Worm (Caenorhabditis elegans) whole organism, young adult: ENCODE measurements around the gene Y75B8A.28.

ENCODE experiments used
- B0019.2 ChIP-seq: fragments of 200-800 bp; sonication (Bioruptor generic); conservative IDR thresholded peaks from 2 replicates; pipeline ENCODE4 v1.3.6; 2022; ENCODE audit warnings: missing genetic modification reagents, missing genetic modification characterization, missing compliant biosample characterization
- B0035.1 ChIP-seq: sonication (generic microtip); optimal IDR thresholded peaks from 2 replicates; lab custom pipeline; 2016; ENCODE audit warnings: missing genetic modification characterization, mild to moderate bottlenecking, missing compliant biosample characterization, missing genotype, missing genetic modification reagents
- C06A6.2 ChIP-seq: fragments of 200-800 bp; sonication (Bioruptor generic); conservative IDR thresholded peaks from 2 replicates; pipeline ENCODE4 v1.3.6; 2022; ENCODE audit warnings: missing genetic modification characterization, missing compliant biosample characterization
- C17E4.6 ChIP-seq: fragments of 200-800 bp; sonication (Bioruptor generic); IDR thresholded peaks from 2 replicates; pipeline ENCODE4 v1.3.6; 2022; ENCODE audit warnings: missing genetic modification reagents, missing genetic modification characterization, missing compliant biosample characterization
- D2030.7 ChIP-seq: fragments of 200-800 bp; sonication (Bioruptor generic); IDR thresholded peaks from 2 replicates; pipeline ENCODE4 v1.3.6; 2022; ENCODE audit warnings: missing genetic modification reagents, missing genetic modification characterization, missing compliant biosample characterization
- F23B12.7 ChIP-seq: sonication (generic microtip); optimal IDR thresholded peaks from 2 replicates; lab custom pipeline; 2017; ENCODE audit warnings: missing genetic modification characterization, mild to moderate bottlenecking, missing compliant biosample characterization, antibody characterized with exemption, moderate library complexity; ENCODE audit not compliant: insufficient read depth
- F37B4.10 ChIP-seq: fragments of 200-800 bp; sonication (Bioruptor generic); IDR thresholded peaks from 2 replicates; pipeline ENCODE4 v1.3.6; 2022; ENCODE audit warnings: missing genetic modification characterization, missing compliant biosample characterization
- F55B11.4 ChIP-seq: sonication (generic microtip); optimal IDR thresholded peaks from 2 replicates; lab custom pipeline; 2016; ENCODE audit warnings: missing compliant biosample characterization, missing genetic modification characterization, borderline replicate concordance; ENCODE audit not compliant: insufficient read depth
- F57A8.1 ChIP-seq: fragments of 200-800 bp; sonication (Bioruptor generic); optimal IDR thresholded peaks from 2 replicates; lab custom pipeline; 2018; ENCODE audit warnings: mild to moderate bottlenecking, missing genetic modification characterization, moderate library complexity, missing compliant biosample characterization
- K12H6.12 ChIP-seq: fragments of 200-800 bp; sonication (Bioruptor generic); optimal IDR thresholded peaks from 2 replicates; lab custom pipeline; 2018; ENCODE audit warnings: mild to moderate bottlenecking, missing genetic modification characterization, missing compliant biosample characterization
- T07F8.4 ChIP-seq: sonication (generic microtip); optimal IDR thresholded peaks from 2 replicates; lab custom pipeline; 2016; ENCODE audit warnings: mild to moderate bottlenecking, missing genetic modification characterization, moderate library complexity, missing compliant biosample characterization
- Y53F4B.3 ChIP-seq: fragments of 200-800 bp; sonication (Bioruptor generic); IDR thresholded peaks from 2 replicates; pipeline ENCODE4 v1.3.6; 2022; ENCODE audit warnings: missing genetic modification reagents, missing genetic modification characterization, missing compliant biosample characterization
- Y67H2A.10 ChIP-seq: fragments of 200-800 bp; sonication (Bioruptor generic); conservative IDR thresholded peaks from 2 replicates; pipeline ENCODE4 v1.3.6; 2022; ENCODE audit warnings: missing genetic modification reagents, missing genetic modification characterization, missing compliant biosample characterization
- aptf-2 ChIP-seq: fragments of 200-800 bp; sonication (Bioruptor generic); conservative IDR thresholded peaks from 2 replicates; pipeline ENCODE4 v1.3.6; 2022; ENCODE audit warnings: missing genetic modification reagents, missing genetic modification characterization, missing compliant biosample characterization
- attf-3 ChIP-seq: fragments of 200-800 bp; sonication (Bioruptor generic); conservative IDR thresholded peaks from 2 replicates; pipeline ENCODE4 v1.3.6; 2022; ENCODE audit warnings: missing genetic modification reagents, missing genetic modification characterization, missing compliant biosample characterization
- attf-6 ChIP-seq: fragments of 200-800 bp; sonication (Bioruptor generic); IDR thresholded peaks from 2 replicates; pipeline ENCODE4 v1.3.6; 2022; ENCODE audit warnings: missing genetic modification reagents, missing genetic modification characterization, missing compliant biosample characterization
- bed-1 ChIP-seq: fragments of 200-800 bp; sonication (Bioruptor generic); IDR thresholded peaks from 2 replicates; pipeline ENCODE4 v1.3.6; 2022; ENCODE audit warnings: missing genetic modification reagents, missing genetic modification characterization, missing compliant biosample characterization
- cebp-2 ChIP-seq: fragments of 200-800 bp; sonication (Bioruptor generic); IDR thresholded peaks from 2 replicates; pipeline ENCODE4 v1.3.6; 2022; ENCODE audit warnings: missing genetic modification characterization, missing compliant biosample characterization
- ceh-27 ChIP-seq: fragments of 200-800 bp; sonication (Bioruptor generic); optimal IDR thresholded peaks from 2 replicates; lab custom pipeline; 2018; ENCODE audit warnings: mild to moderate bottlenecking, missing genetic modification characterization, moderate library complexity, missing compliant biosample characterization
- chd-7 ChIP-seq: sonication (generic microtip); optimal IDR thresholded peaks from 2 replicates; lab custom pipeline; 2016; ENCODE audit warnings: mild to moderate bottlenecking, missing genetic modification characterization, moderate library complexity, missing compliant biosample characterization
- dpl-1 ChIP-seq: fragments of 150-350 bp; optimal IDR thresholded peaks from 2 replicates; lab custom pipeline; 2014; ENCODE audit warnings: missing biosample characterization, missing genetic modification reagents, missing genetic modification characterization
- egl-18 ChIP-seq: fragments of 200-800 bp; sonication (Bioruptor generic); IDR thresholded peaks from 2 replicates; pipeline ENCODE4 v1.3.6; 2022; ENCODE audit warnings: missing genetic modification reagents, missing genetic modification characterization, missing compliant biosample characterization
- egrh-3 ChIP-seq: fragments of 200-800 bp; sonication (Bioruptor generic); IDR thresholded peaks from 2 replicates; pipeline ENCODE4 v1.3.6; 2022; ENCODE audit warnings: missing genetic modification reagents, missing genetic modification characterization, missing compliant biosample characterization
- ekl-4 ChIP-seq: fragments of 200-800 bp; sonication (Bioruptor generic); IDR thresholded peaks from 2 replicates; pipeline ENCODE4 v1.3.6; 2022; ENCODE audit warnings: missing genetic modification reagents, missing genetic modification characterization, missing compliant biosample characterization
- gei-17 ChIP-seq: fragments of 200-800 bp; sonication (Bioruptor generic); optimal IDR thresholded peaks from 2 replicates; lab custom pipeline; 2018; ENCODE audit warnings: mild to moderate bottlenecking, missing genetic modification characterization, missing compliant biosample characterization
- him-1 ChIP-seq: sonication (generic microtip); optimal IDR thresholded peaks from 2 replicates; lab custom pipeline; 2016; ENCODE audit warnings: missing genotype, missing genetic modification reagents, missing genetic modification characterization, missing compliant biosample characterization
- hlh-26 ChIP-seq: fragments of 200-800 bp; sonication (Bioruptor generic); conservative IDR thresholded peaks from 2 replicates; pipeline ENCODE4 v1.3.6; 2022; ENCODE audit warnings: missing genetic modification reagents, missing genetic modification characterization, missing compliant biosample characterization
- hmg-1.2 ChIP-seq: fragments of 200-800 bp; sonication (Bioruptor generic); IDR thresholded peaks from 2 replicates; pipeline ENCODE4 v1.3.6; 2022; ENCODE audit warnings: missing genetic modification reagents, missing genetic modification characterization, missing compliant biosample characterization
- hrde-1 ChIP-seq: sonication (generic microtip); optimal IDR thresholded peaks from 2 replicates; lab custom pipeline; 2016; ENCODE audit warnings: missing genetic modification characterization, mild to moderate bottlenecking, missing compliant biosample characterization, moderate library complexity, missing genotype, missing genetic modification reagents, borderline replicate concordance
- hsf-1 ChIP-seq: fragments of 200-800 bp; sonication (Bioruptor generic); IDR thresholded peaks from 2 replicates; pipeline ENCODE4 v1.3.6; 2022; ENCODE audit warnings: missing genetic modification reagents, missing genetic modification characterization, missing compliant biosample characterization
- lsy-27 ChIP-seq: sonication (generic microtip); optimal IDR thresholded peaks from 2 replicates; lab custom pipeline; 2017; ENCODE audit warnings: missing genetic modification characterization, mild to moderate bottlenecking, missing compliant biosample characterization, antibody characterized with exemption, missing genotype, borderline replicate concordance; ENCODE audit not compliant: insufficient read depth
- madf-3 ChIP-seq: fragments of 200-800 bp; sonication (Bioruptor generic); IDR thresholded peaks from 2 replicates; pipeline ENCODE4 v1.3.6; 2022; ENCODE audit warnings: missing genetic modification reagents, missing genetic modification characterization, missing compliant biosample characterization
- mel-28 ChIP-seq: sonication (generic microtip); optimal IDR thresholded peaks from 2 replicates; lab custom pipeline; 2016; ENCODE audit warnings: borderline replicate concordance, mild to moderate bottlenecking, missing genetic modification characterization, missing compliant biosample characterization
- mxl-1 ChIP-seq: sonication (generic microtip); optimal IDR thresholded peaks from 2 replicates; lab custom pipeline; 2016; ENCODE audit warnings: missing genetic modification characterization, missing compliant biosample characterization
- nfya-2 ChIP-seq: fragments of 200-800 bp; sonication (Bioruptor generic); IDR thresholded peaks from 2 replicates; pipeline ENCODE4 v1.3.6; 2022; ENCODE audit warnings: missing genetic modification reagents, missing genetic modification characterization, missing compliant biosample characterization
- nfyb-1 ChIP-seq: fragments of 200-800 bp; sonication (Bioruptor generic); IDR thresholded peaks from 2 replicates; pipeline ENCODE4 v1.3.6; 2022; ENCODE audit warnings: missing genetic modification reagents, missing genetic modification characterization, missing compliant biosample characterization
- nhr-179 ChIP-seq: sonication (generic microtip); optimal IDR thresholded peaks from 2 replicates; lab custom pipeline; 2016; ENCODE audit warnings: mild to moderate bottlenecking, missing genetic modification characterization, missing compliant biosample characterization
- nhr-90 ChIP-seq: sonication (generic microtip); optimal IDR thresholded peaks from 2 replicates; lab custom pipeline; 2016; ENCODE audit warnings: missing genotype, mild to moderate bottlenecking, missing genetic modification characterization, missing compliant biosample characterization
- pbrm-1 ChIP-seq: fragments of 200-800 bp; sonication (Bioruptor generic); IDR thresholded peaks from 2 replicates; pipeline ENCODE4 v1.3.6; 2022; ENCODE audit warnings: missing genetic modification reagents, missing genetic modification characterization, missing compliant biosample characterization
- pha-4 ChIP-seq: fragments of 150-350 bp; sonication (generic microtip); optimal IDR thresholded peaks from 2 replicates; lab custom pipeline; 2014; ENCODE audit warnings: missing biosample characterization, missing genetic modification reagents, missing genetic modification characterization
- sdz-38 ChIP-seq: sonication (generic microtip); optimal IDR thresholded peaks from 2 replicates; lab custom pipeline; 2016; ENCODE audit warnings: missing genotype, missing genetic modification characterization, missing compliant biosample characterization
- sea-2 ChIP-seq: fragments of 200-800 bp; sonication (Bioruptor generic); IDR thresholded peaks from 2 replicates; pipeline ENCODE4 v1.3.6; 2022; ENCODE audit warnings: missing genetic modification characterization, missing compliant biosample characterization
- sptf-2 ChIP-seq: fragments of 200-800 bp; sonication (Bioruptor generic); optimal IDR thresholded peaks from 2 replicates; lab custom pipeline; 2018; ENCODE audit warnings: mild to moderate bottlenecking, missing genetic modification characterization, missing compliant biosample characterization
- zfh-2 ChIP-seq: fragments of 200-800 bp; sonication (Bioruptor generic); conservative IDR thresholded peaks from 2 replicates; pipeline ENCODE4 v1.3.6; 2022; ENCODE audit warnings: missing genetic modification reagents, missing genetic modification characterization, missing compliant biosample characterization
- ztf-28 ChIP-seq: fragments of 200-800 bp; sonication (Bioruptor generic); IDR thresholded peaks from 2 replicates; pipeline ENCODE4 v1.3.6; 2022; ENCODE audit warnings: missing genetic modification reagents, missing genetic modification characterization, missing compliant biosample characterization
- ztf-3 ChIP-seq: fragments of 200-800 bp; sonication (Bioruptor generic); optimal IDR thresholded peaks from 2 replicates; lab custom pipeline; 2018; ENCODE audit warnings: mild to moderate bottlenecking, missing genetic modification characterization, missing compliant biosample characterization
- ztf-6 ChIP-seq: fragments of 200-800 bp; sonication (Bioruptor generic); IDR thresholded peaks from 2 replicates; pipeline ENCODE4 v1.3.6; 2022; ENCODE audit warnings: missing genetic modification reagents, missing genetic modification characterization, missing compliant biosample characterization

Y75B8A.28 gene

DNA sequence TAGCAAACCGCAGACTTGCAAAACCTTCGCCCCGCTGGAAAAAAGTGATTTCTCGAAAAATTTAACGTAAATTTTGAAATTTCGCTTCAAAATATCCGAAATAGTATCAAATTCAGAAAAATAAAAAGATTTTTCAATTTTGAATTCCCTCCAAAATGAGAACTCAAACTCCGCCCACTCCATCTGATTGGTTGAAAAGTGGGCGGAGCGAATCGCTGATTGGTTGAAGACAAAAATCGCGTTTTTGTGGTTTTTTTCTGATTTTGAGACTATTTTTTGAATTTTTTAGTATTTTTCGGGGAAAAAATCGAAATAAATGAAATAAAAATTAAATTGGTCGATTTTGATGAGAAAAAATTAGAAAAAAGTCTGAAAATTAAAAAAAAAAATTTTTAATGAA lies 30.1 kb downstream of the Y75B8A.28 start:
- TF ChIP-seq attf-3 (GFP tag; lab: Robert Waterston, UW): no peak
- no peak for TF ChIP-seq cebp-2 (GFP tag; lab: Robert Waterston, UW)
- TF ChIP-seq Y67H2A.10 (GFP tag; lab: Robert Waterston, UW): no peak
- TF ChIP-seq pbrm-1 (GFP tag; lab: Robert Waterston, UW): no peak
- TF ChIP-seq Y53F4B.3 (GFP tag; lab: Robert Waterston, UW): no peak
- TF ChIP-seq C06A6.2 (GFP tag; lab: Robert Waterston, UW): no peak
- TF ChIP-seq hsf-1: no peak
- TF ChIP-seq K12H6.12 (tag; lab: Kevin White, UChicago): no peak

- TF ChIP-seq F57A8.1 (no peak), egl-18 (GFP tag; lab: Robert Waterston, UW) (no peak), pha-4 (peak; percentile 20), bed-1 (GFP tag; lab: Robert Waterston, UW) (no peak), ceh-27 (GFP tag; lab: Kevin White, UChicago) (peak; percentile 66), gei-17 (GFP tag; lab: Kevin White, UChicago) (no peak), C17E4.6 (GFP tag; lab: Robert Waterston, UW) (no peak), sdz-38 (tag; lab: Kevin White, UChicago) (no peak), C06A6.2 (GFP tag; lab: Robert Waterston, UW) (no peak), F55B11.4 (tag; lab: Kevin White, UChicago) (no peak), hrde-1 (tag; lab: Kevin White, UChicago) (no peak), nhr-90 (no peak), ztf-6 (GFP tag; lab: Robert Waterston, UW) (0 out of 2 replicates have a peak, but pooled peaks have one; percentile 37), ztf-3 (GFP tag; lab: Kevin White, UChicago) (no peak), Y67H2A.10 (GFP tag; lab: Robert Waterston, UW) (peak; percentile 59; the same call in 1 of the 2 replicates), zfh-2 (GFP tag; lab: Robert Waterston, UW) (no peak), dpl-1 (GFP tag; lab: Kevin White, UChicago) (peak; percentile 11), nfya-2 (GFP tag; lab: Robert Waterston, UW) (no peak), nfyb-1 (peak; percentile 61; the same call in 1 of the 2 replicates), chd-7 (tag; lab: Kevin White, UChicago) (no peak), mxl-1 (tag; lab: Kevin White, UChicago) (no peak), madf-3 (peak; percentile 63; the same call in 1 of the 2 replicates), ztf-28 (GFP tag; lab: Robert Waterston, UW) (peak; percentile 74; the same call in 1 of the 2 replicates), lsy-27 (no peak), attf-6 (GFP tag; lab: Robert Waterston, UW) (no peak), ekl-4 (GFP tag; lab: Robert Waterston, UW) (0 out of 2 replicates have a peak, but pooled peaks have one; percentile 71), sptf-2 (GFP tag; lab: Kevin White, UChicago) (no peak), nhr-179 (tag; lab: Kevin White, UChicago) (no peak), sea-2 (no peak), B0035.1 (tag; lab: Kevin White, UChicago) (no peak), hlh-26 (GFP tag; lab: Robert Waterston, UW) (no peak), T07F8.4 (tag; lab: Kevin White, UChicago) (no peak), D2030.7 (GFP tag; lab: Robert Waterston, UW) (peak; percentile 66), him-1 (tag; lab: Kevin White, UChicago) (no peak), hmg-1.2 (GFP tag; lab: Robert Waterston, UW) (peak; percentile 43; the same call in 1 of the 2 replicates), egrh-3 (GFP tag; lab: Robert Waterston, UW) (no peak), mel-28 (tag; lab: Kevin White, UChicago) (no peak), F37B4.10 (GFP tag; lab: Robert Waterston, UW) (no peak), B0019.2 (peak; percentile 69), F23B12.7 (tag; lab: Kevin White, UChicago) (peak; percentile 73), aptf-2 (GFP tag; lab: Robert Waterston, UW) (no peak; the same call in 1 of the 2 replicates)
Measured at ce11 chrIII:12351301-12351700, 32.4 kb downstream of the Y75B8A.28 start, which contains the start of the genes pph-4.1 and Y75B8A.31. pph-4.1 (minus strand) TSS chrIII:12351336. Y75B8A.31 (plus strand) TSS chrIII:12351642.
